Worm (Caenorhabditis elegans) whole organism, midembryonic: Measurements from ENCODE around the gene nspc-17.

ENCODE experiments used
- flt-1 ChIP-seq: fragments of 200-800 bp; sonication (Bioruptor generic); IDR thresholded peaks from 2 replicates; pipeline ENCODE4 v1.3.6; 2022; ENCODE audit warnings: missing genetic modification characterization, missing compliant biosample characterization
- tab-1 ChIP-seq: fragments of 200-800 bp; sonication (Bioruptor generic); IDR thresholded peaks from 2 replicates; pipeline ENCODE4 v1.3.6; 2022; ENCODE audit warnings: missing genetic modification characterization, missing compliant biosample characterization

DNA sequence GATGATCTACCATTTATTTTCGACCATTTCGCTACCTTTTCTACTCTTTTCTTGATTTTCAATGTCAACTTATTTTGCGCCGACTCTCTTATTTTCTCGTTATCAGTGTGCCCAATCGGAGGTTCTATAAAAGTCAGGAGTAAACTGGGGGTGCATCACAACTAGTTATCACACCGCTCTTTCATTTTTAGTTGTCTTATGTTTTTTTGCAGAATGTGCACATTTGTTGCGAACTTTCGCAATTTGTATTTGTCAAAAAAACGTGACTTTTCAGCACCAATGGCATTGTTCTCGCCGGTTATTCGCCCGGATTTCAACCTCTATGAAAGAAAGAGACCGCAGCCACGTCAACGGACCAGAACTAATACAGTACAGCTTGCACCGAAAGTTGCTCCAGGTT is 12.6 kb upstream of the nspc-17 start:
- TF ChIP-seq tab-1 = no peak
- TF ChIP-seq flt-1 = no peak
